Worm (Caenorhabditis elegans) whole organism, young adult: ENCODE data around the gene trcs-1.

Source experiments
- B0261.1 ChIP-seq: sonication (generic microtip); optimal IDR thresholded peaks from 2 replicates; lab custom pipeline; 2016; ENCODE audit warnings: mild to moderate bottlenecking, missing genetic modification characterization, moderate library complexity, missing compliant biosample characterization
- F10E7.11 ChIP-seq: sonication (generic microtip); optimal IDR thresholded peaks from 2 replicates; lab custom pipeline; 2017; ENCODE audit warnings: mild to moderate bottlenecking, missing genetic modification characterization, moderate library complexity, missing compliant biosample characterization
- F49E8.2 ChIP-seq: sonication (generic microtip); optimal IDR thresholded peaks from 3 replicates; lab custom pipeline; 2017; ENCODE audit warnings: missing genetic modification characterization, mild to moderate bottlenecking, missing compliant biosample characterization, antibody characterized with exemption, moderate library complexity; ENCODE audit not compliant: insufficient read depth
- F55B11.4 ChIP-seq: sonication (generic microtip); optimal IDR thresholded peaks from 2 replicates; lab custom pipeline; 2016; ENCODE audit warnings: missing compliant biosample characterization, missing genetic modification characterization, borderline replicate concordance; ENCODE audit not compliant: insufficient read depth
- K12H6.12 ChIP-seq: fragments of 200-800 bp; sonication (Bioruptor generic); optimal IDR thresholded peaks from 2 replicates; lab custom pipeline; 2018; ENCODE audit warnings: mild to moderate bottlenecking, missing genetic modification characterization, missing compliant biosample characterization
- T07F8.4 ChIP-seq: sonication (generic microtip); optimal IDR thresholded peaks from 2 replicates; lab custom pipeline; 2016; ENCODE audit warnings: mild to moderate bottlenecking, missing genetic modification characterization, moderate library complexity, missing compliant biosample characterization
- Y53F4B.3 ChIP-seq: fragments of 200-800 bp; sonication (Bioruptor generic); IDR thresholded peaks from 2 replicates; pipeline ENCODE4 v1.3.6; 2022; ENCODE audit warnings: missing genetic modification reagents, missing genetic modification characterization, missing compliant biosample characterization
- Y53G8AR.9 ChIP-seq: fragments of 200-800 bp; sonication (Bioruptor generic); conservative IDR thresholded peaks from 2 replicates; pipeline ENCODE4 v1.3.6; 2022; ENCODE audit warnings: missing genetic modification reagents, missing genetic modification characterization, missing compliant biosample characterization
- aptf-3 ChIP-seq: fragments of 200-800 bp; sonication (Bioruptor generic); IDR thresholded peaks from 2 replicates; pipeline ENCODE4 v1.3.6; 2022; ENCODE audit warnings: missing genetic modification characterization, missing compliant biosample characterization
- attf-3 ChIP-seq: fragments of 200-800 bp; sonication (Bioruptor generic); conservative IDR thresholded peaks from 2 replicates; pipeline ENCODE4 v1.3.6; 2022; ENCODE audit warnings: missing genetic modification reagents, missing genetic modification characterization, missing compliant biosample characterization
- attf-6 ChIP-seq: fragments of 200-800 bp; sonication (Bioruptor generic); IDR thresholded peaks from 2 replicates; pipeline ENCODE4 v1.3.6; 2022; ENCODE audit warnings: missing genetic modification reagents, missing genetic modification characterization, missing compliant biosample characterization
- bed-1 ChIP-seq: fragments of 200-800 bp; sonication (Bioruptor generic); IDR thresholded peaks from 2 replicates; pipeline ENCODE4 v1.3.6; 2022; ENCODE audit warnings: missing genetic modification reagents, missing genetic modification characterization, missing compliant biosample characterization
- cebp-2 ChIP-seq: fragments of 200-800 bp; sonication (Bioruptor generic); IDR thresholded peaks from 2 replicates; pipeline ENCODE4 v1.3.6; 2022; ENCODE audit warnings: missing genetic modification characterization, missing compliant biosample characterization
- ceh-100 ChIP-seq: fragments of 200-800 bp; sonication (Bioruptor generic); IDR thresholded peaks from 2 replicates; pipeline ENCODE4 v1.3.6; 2022; ENCODE audit warnings: missing genetic modification reagents, missing genetic modification characterization, missing compliant biosample characterization
- ceh-40 ChIP-seq: fragments of 200-800 bp; sonication (Bioruptor generic); IDR thresholded peaks from 2 replicates; pipeline ENCODE4 v1.3.6; 2022; ENCODE audit warnings: missing genetic modification characterization, missing compliant biosample characterization
- chd-7 ChIP-seq: sonication (generic microtip); optimal IDR thresholded peaks from 2 replicates; lab custom pipeline; 2016; ENCODE audit warnings: mild to moderate bottlenecking, missing genetic modification characterization, moderate library complexity, missing compliant biosample characterization
- dpff-1 ChIP-seq: sonication (generic microtip); optimal IDR thresholded peaks from 2 replicates; lab custom pipeline; 2017; ENCODE audit warnings: mild to moderate bottlenecking, missing genetic modification characterization, missing compliant biosample characterization
- egl-44 ChIP-seq: fragments of 200-800 bp; sonication (Bioruptor generic); IDR thresholded peaks from 2 replicates; pipeline ENCODE4 v1.3.6; 2022; ENCODE audit warnings: missing genetic modification reagents, missing genetic modification characterization, missing compliant biosample characterization
- ets-4 ChIP-seq: fragments of 200-800 bp; sonication (Bioruptor generic); optimal IDR thresholded peaks from 2 replicates; lab custom pipeline; 2018; ENCODE audit warnings: mild to moderate bottlenecking, missing genetic modification characterization, missing compliant biosample characterization
- fkh-3 ChIP-seq: sonication (generic microtip); optimal IDR thresholded peaks from 2 replicates; lab custom pipeline; 2016; ENCODE audit warnings: mild to moderate bottlenecking, missing genetic modification characterization, missing compliant biosample characterization
- hlh-12 ChIP-seq: sonication (generic microtip); optimal IDR thresholded peaks from 2 replicates; lab custom pipeline; 2016; ENCODE audit warnings: missing genetic modification characterization, missing compliant biosample characterization
- hlh-26 ChIP-seq: fragments of 200-800 bp; sonication (Bioruptor generic); conservative IDR thresholded peaks from 2 replicates; pipeline ENCODE4 v1.3.6; 2022; ENCODE audit warnings: missing genetic modification reagents, missing genetic modification characterization, missing compliant biosample characterization
- lag-1 ChIP-seq: fragments of 200-800 bp; sonication (Bioruptor generic); IDR thresholded peaks from 2 replicates; pipeline ENCODE4 v1.3.6; 2022; ENCODE audit warnings: missing genetic modification reagents, missing genetic modification characterization, missing compliant biosample characterization
- let-526 ChIP-seq: fragments of 200-800 bp; sonication (Bioruptor generic); IDR thresholded peaks from 2 replicates; pipeline ENCODE4 v1.3.6; 2022; ENCODE audit warnings: missing genetic modification reagents, missing genetic modification characterization, missing compliant biosample characterization
- lin-26 ChIP-seq: fragments of 200-800 bp; sonication (Bioruptor generic); IDR thresholded peaks from 2 replicates; pipeline ENCODE4 v1.3.6; 2022; ENCODE audit warnings: missing genetic modification reagents, missing genetic modification characterization, missing compliant biosample characterization
- lin-40 ChIP-seq: sonication (generic microtip); optimal IDR thresholded peaks from 2 replicates; lab custom pipeline; 2016; ENCODE audit warnings: missing genetic modification characterization, mild to moderate bottlenecking, missing compliant biosample characterization, missing genotype, missing genetic modification reagents
- lin-54 ChIP-seq: fragments of 200-800 bp; sonication (Bioruptor generic); optimal IDR thresholded peaks from 2 replicates; lab custom pipeline; 2018; ENCODE audit warnings: mild to moderate bottlenecking, missing genetic modification characterization, missing compliant biosample characterization
- lir-1 ChIP-seq: fragments of 200-800 bp; sonication (Bioruptor generic); conservative IDR thresholded peaks from 2 replicates; pipeline ENCODE4 v1.3.6; 2022; ENCODE audit warnings: missing genetic modification reagents, missing genetic modification characterization, missing compliant biosample characterization
- lsy-27 ChIP-seq: sonication (generic microtip); optimal IDR thresholded peaks from 2 replicates; lab custom pipeline; 2017; ENCODE audit warnings: missing genetic modification characterization, mild to moderate bottlenecking, missing compliant biosample characterization, antibody characterized with exemption, missing genotype, borderline replicate concordance; ENCODE audit not compliant: insufficient read depth
- madf-3 ChIP-seq: fragments of 200-800 bp; sonication (Bioruptor generic); IDR thresholded peaks from 2 replicates; pipeline ENCODE4 v1.3.6; 2022; ENCODE audit warnings: missing genetic modification reagents, missing genetic modification characterization, missing compliant biosample characterization
- mcd-1 ChIP-seq: fragments of 200-800 bp; sonication (Bioruptor generic); IDR thresholded peaks from 2 replicates; pipeline ENCODE4 v1.3.6; 2022; ENCODE audit warnings: missing genetic modification reagents, missing genetic modification characterization, missing compliant biosample characterization
- mel-28 ChIP-seq: sonication (generic microtip); optimal IDR thresholded peaks from 2 replicates; lab custom pipeline; 2016; ENCODE audit warnings: borderline replicate concordance, mild to moderate bottlenecking, missing genetic modification characterization, missing compliant biosample characterization
- nfya-1 ChIP-seq: sonication (generic microtip); optimal IDR thresholded peaks from 2 replicates; lab custom pipeline; 2017; ENCODE audit warnings: antibody characterized with exemption, missing compliant biosample characterization, missing genetic modification characterization, borderline replicate concordance; ENCODE audit not compliant: insufficient read depth
- nfya-2 ChIP-seq: fragments of 200-800 bp; sonication (Bioruptor generic); IDR thresholded peaks from 2 replicates; pipeline ENCODE4 v1.3.6; 2022; ENCODE audit warnings: missing genetic modification reagents, missing genetic modification characterization, missing compliant biosample characterization
- nhr-27 ChIP-seq: fragments of 200-800 bp; sonication (Bioruptor generic); optimal IDR thresholded peaks from 2 replicates; lab custom pipeline; 2018; ENCODE audit warnings: mild to moderate bottlenecking, missing genetic modification characterization, moderate library complexity, missing compliant biosample characterization
- nhr-80 ChIP-seq: sonication (generic microtip); optimal IDR thresholded peaks from 2 replicates; lab custom pipeline; 2016; ENCODE audit warnings: missing genetic modification characterization, missing compliant biosample characterization
- pbrm-1 ChIP-seq: fragments of 200-800 bp; sonication (Bioruptor generic); IDR thresholded peaks from 2 replicates; pipeline ENCODE4 v1.3.6; 2022; ENCODE audit warnings: missing genetic modification reagents, missing genetic modification characterization, missing compliant biosample characterization
- pha-4 ChIP-seq: fragments of 150-350 bp; sonication (generic microtip); optimal IDR thresholded peaks from 2 replicates; lab custom pipeline; 2014; ENCODE audit warnings: missing biosample characterization, missing genetic modification reagents, missing genetic modification characterization
- repo-1 ChIP-seq: sonication (generic microtip); optimal IDR thresholded peaks from 2 replicates; lab custom pipeline; 2017; ENCODE audit warnings: mild to moderate bottlenecking, missing genetic modification characterization, missing compliant biosample characterization
- rpc-1 ChIP-seq, 2 experiments: fragments of 150-350 bp in 1 of 2; sonication (generic microtip) in 1 of 2; optimal IDR thresholded peaks; 2 replicates each; lab custom pipeline; 2014 to 2018; ENCODE audit warnings: missing biosample characterization in 1 of 2, missing genetic modification characterization in 1 of 2, missing genetic modification reagents in 1 of 2, missing genotype in 1 of 2
- sdz-38 ChIP-seq: sonication (generic microtip); optimal IDR thresholded peaks from 2 replicates; lab custom pipeline; 2016; ENCODE audit warnings: missing genotype, missing genetic modification characterization, missing compliant biosample characterization
- tlf-1 ChIP-seq: fragments of 200-800 bp; sonication (Bioruptor generic); optimal IDR thresholded peaks from 2 replicates; lab custom pipeline; 2018; ENCODE audit warnings: mild to moderate bottlenecking, missing genetic modification characterization, missing compliant biosample characterization
- unc-130 ChIP-seq: sonication (generic microtip); optimal IDR thresholded peaks from 2 replicates; lab custom pipeline; 2016; ENCODE audit warnings: missing genetic modification reagents, missing genetic modification characterization, missing compliant biosample characterization
- xnd-1 ChIP-seq: sonication (generic microtip); optimal IDR thresholded peaks from 2 replicates; lab custom pipeline; 2016; ENCODE audit warnings: missing genotype, missing genetic modification reagents, missing genetic modification characterization, missing compliant biosample characterization
- ztf-18 ChIP-seq: sonication (generic microtip); optimal IDR thresholded peaks from 2 replicates; lab custom pipeline; 2016; ENCODE audit warnings: missing genotype, mild to moderate bottlenecking, missing genetic modification characterization, missing compliant biosample characterization
- ztf-28 ChIP-seq: fragments of 200-800 bp; sonication (Bioruptor generic); IDR thresholded peaks from 2 replicates; pipeline ENCODE4 v1.3.6; 2022; ENCODE audit warnings: missing genetic modification reagents, missing genetic modification characterization, missing compliant biosample characterization
- ztf-3 ChIP-seq: fragments of 200-800 bp; sonication (Bioruptor generic); optimal IDR thresholded peaks from 2 replicates; lab custom pipeline; 2018; ENCODE audit warnings: mild to moderate bottlenecking, missing genetic modification characterization, missing compliant biosample characterization

The trcs-1 gene

ce11 chrIV:9563529-9564376 lies 24.9 kb downstream of the trcs-1 start:
- peak; percentile 22 for TF ChIP-seq ztf-18 (tag; lab: Kevin White, UChicago)
- TF ChIP-seq hlh-12 (tag; lab: Kevin White, UChicago), result no peak
- TF ChIP-seq Y53G8AR.9 (GFP tag; lab: Robert Waterston, UW), result no peak
- no peak for TF ChIP-seq lin-54
- no peak for TF ChIP-seq fkh-3
- no peak for TF ChIP-seq madf-3 (GFP tag; lab: Robert Waterston, UW)
- TF ChIP-seq T07F8.4 (tag; lab: Kevin White, UChicago), result no peak
- no peak for TF ChIP-seq aptf-3 (GFP tag; lab: Robert Waterston, UW)
- peak; percentile 81 for TF ChIP-seq lin-26 (GFP tag; lab: Robert Waterston, UW)
- peak; percentile 54 for TF ChIP-seq lin-40 (tag; lab: Kevin White, UChicago)
- TF ChIP-seq pha-4 (tag; lab: Kevin White, UChicago), result no peak
- TF ChIP-seq F10E7.11, result no peak
- no peak for TF ChIP-seq nhr-80 (tag; lab: Kevin White, UChicago)
- no peak for TF ChIP-seq cebp-2
- TF ChIP-seq pbrm-1 (GFP tag; lab: Robert Waterston, UW), result no peak
- no peak for TF ChIP-seq B0261.1
- TF ChIP-seq let-526 (GFP tag; lab: Robert Waterston, UW), result no peak
- TF ChIP-seq mel-28 (tag; lab: Kevin White, UChicago), result no peak
- no peak for TF ChIP-seq tlf-1 (GFP tag; lab: Kevin White, UChicago)
- no peak for TF ChIP-seq mcd-1 (GFP tag; lab: Robert Waterston, UW)
- no peak for TF ChIP-seq hlh-26 (GFP tag; lab: Robert Waterston, UW)
- no peak for TF ChIP-seq rpc-1 (optimal IDR thresholded peaks at IDR 0.05; lab: Kevin White, UChicago)
- TF ChIP-seq rpc-1 (tag; optimal IDR thresholded peaks at IDR 0.05; lab: Kevin White, UChicago), result no peak
- TF ChIP-seq nhr-27 (tag; lab: Kevin White, UChicago), result no peak
- peak; percentile 10 for TF ChIP-seq repo-1 (tag; lab: Kevin White, UChicago)
- TF ChIP-seq attf-6 (GFP tag; lab: Robert Waterston, UW), result no peak
- no peak for TF ChIP-seq lag-1 (GFP tag; lab: Robert Waterston, UW)
- TF ChIP-seq bed-1 (GFP tag; lab: Robert Waterston, UW), result no peak
- no peak for TF ChIP-seq attf-3 (GFP tag; lab: Robert Waterston, UW)
- TF ChIP-seq xnd-1 (tag; lab: Kevin White, UChicago), result no peak
- TF ChIP-seq ceh-100, result no peak
- no peak for TF ChIP-seq K12H6.12 (tag; lab: Kevin White, UChicago)
- no peak for TF ChIP-seq nfya-2 (GFP tag; lab: Robert Waterston, UW)
- no peak for TF ChIP-seq chd-7 (tag; lab: Kevin White, UChicago)
- no peak for TF ChIP-seq lsy-27 (tag; lab: Kevin White, UChicago)
- peak; percentile 10 for TF ChIP-seq ets-4
- TF ChIP-seq Y53F4B.3 (GFP tag; lab: Robert Waterston, UW), result no peak
- TF ChIP-seq sdz-38 (tag; lab: Kevin White, UChicago), result no peak
- TF ChIP-seq ztf-28 (GFP tag; lab: Robert Waterston, UW), result peak; percentile 32; the same call in 1 of the 2 replicates
- TF ChIP-seq ztf-3 (GFP tag; lab: Kevin White, UChicago), result no peak
- no peak for TF ChIP-seq ceh-40 (GFP tag; lab: Robert Waterston, UW)
- no peak for TF ChIP-seq unc-130 (GFP tag; lab: Kevin White, UChicago)
- no peak for TF ChIP-seq nfya-1 (tag; lab: Kevin White, UChicago)
- no peak for TF ChIP-seq F49E8.2 (tag; lab: Kevin White, UChicago)
- no peak for TF ChIP-seq dpff-1 (tag; lab: Kevin White, UChicago)
- TF ChIP-seq lir-1 (GFP tag; lab: Robert Waterston, UW), result no peak
- TF ChIP-seq egl-44 (GFP tag; lab: Robert Waterston, UW), result 0 out of 2 replicates have a peak, but pooled peaks have one; percentile 39
- no peak for TF ChIP-seq F55B11.4 (tag; lab: Kevin White, UChicago)
